Worm (Caenorhabditis elegans) whole organism, L4 larva: ENCODE results near the gene F59A7.11.

Source experiments
- F10B5.3 ChIP-seq: sonication (generic microtip); optimal IDR thresholded peaks from 2 replicates; lab custom pipeline; 2016; ENCODE audit warnings: mild to moderate bottlenecking, missing genetic modification characterization, missing compliant biosample characterization
- F37D6.2 ChIP-seq: sonication (generic microtip); optimal IDR thresholded peaks from 2 replicates; lab custom pipeline; 2016; ENCODE audit warnings: mild to moderate bottlenecking, missing genetic modification characterization, missing compliant biosample characterization
- T20F7.1 ChIP-seq: fragments of 200-800 bp; sonication (Bioruptor generic); optimal IDR thresholded peaks from 2 replicates; lab custom pipeline; 2018; ENCODE audit warnings: mild to moderate bottlenecking, missing genetic modification characterization, missing compliant biosample characterization
- T26A8.4 ChIP-seq: fragments of 200-800 bp; sonication (Bioruptor generic); IDR thresholded peaks from 2 replicates; pipeline ENCODE4 v1.3.6; 2022; ENCODE audit warnings: missing genetic modification characterization, missing compliant biosample characterization
- Y5F2A.4 ChIP-seq: fragments of 200-800 bp; sonication (Bioruptor generic); optimal IDR thresholded peaks from 2 replicates; lab custom pipeline; 2018; ENCODE audit warnings: mild to moderate bottlenecking, missing genetic modification characterization, missing compliant biosample characterization
- ceh-20 ChIP-seq: fragments of 200-800 bp; sonication (Bioruptor generic); IDR thresholded peaks from 2 replicates; pipeline ENCODE4 v1.3.6; 2022; ENCODE audit warnings: missing genetic modification reagents, missing genetic modification characterization, missing compliant biosample characterization
- ceh-82 ChIP-seq: sonication (generic microtip); optimal IDR thresholded peaks from 2 replicates; lab custom pipeline; 2017; ENCODE audit warnings: missing biosample characterization, missing genetic modification characterization
- cey-2 ChIP-seq: sonication (generic microtip); optimal IDR thresholded peaks from 3 replicates; lab custom pipeline; 2017; ENCODE audit warnings: missing genetic modification characterization, mild to moderate bottlenecking, missing compliant biosample characterization, antibody characterized with exemption, borderline replicate concordance; ENCODE audit not compliant: insufficient read depth
- ctbp-1 ChIP-seq: fragments of 200-800 bp; sonication (Bioruptor generic); IDR thresholded peaks from 2 replicates; pipeline ENCODE4 v1.3.6; 2022; ENCODE audit warnings: missing genetic modification reagents, missing genetic modification characterization, missing compliant biosample characterization
- daf-12 ChIP-seq: fragments of 150-350 bp; optimal IDR thresholded peaks from 2 replicates; lab custom pipeline; 2014; ENCODE audit warnings: missing biosample characterization, missing genetic modification reagents, missing genetic modification characterization
- daf-8 ChIP-seq: fragments of 200-800 bp; sonication (Bioruptor generic); IDR thresholded peaks from 2 replicates; pipeline ENCODE4 v1.3.6; 2022; ENCODE audit warnings: missing genetic modification characterization, missing compliant biosample characterization
- dpl-1 ChIP-seq: fragments of 150-350 bp; optimal IDR thresholded peaks from 2 replicates; lab custom pipeline; 2014; ENCODE audit warnings: missing biosample characterization, missing genetic modification reagents, missing genetic modification characterization
- duxl-1 ChIP-seq: sonication (generic microtip); optimal IDR thresholded peaks from 2 replicates; lab custom pipeline; 2016; ENCODE audit warnings: mild to moderate bottlenecking, missing genetic modification characterization, moderate library complexity, missing compliant biosample characterization; ENCODE audit not compliant: poor library complexity
- dve-1 ChIP-seq: sonication (generic microtip); optimal IDR thresholded peaks from 2 replicates; lab custom pipeline; 2017; ENCODE audit warnings: antibody characterized with exemption, mild to moderate bottlenecking, missing genetic modification characterization, missing compliant biosample characterization; ENCODE audit not compliant: insufficient read depth
- egl-27 ChIP-seq: sonication (generic microtip); optimal IDR thresholded peaks from 3 replicates; lab custom pipeline; 2017; ENCODE audit warnings: missing biosample characterization, missing genetic modification reagents, missing genetic modification characterization
- fkh-10 ChIP-seq: fragments of 150-350 bp; optimal IDR thresholded peaks from 2 replicates; lab custom pipeline; 2014; ENCODE audit warnings: missing biosample characterization, missing genetic modification reagents, missing genetic modification characterization
- fos-1 ChIP-seq: fragments of 150-350 bp; optimal IDR thresholded peaks from 2 replicates; lab custom pipeline; 2014; ENCODE audit warnings: missing biosample characterization, missing genetic modification characterization
- hif-1 ChIP-seq, 2 experiments: sonication (generic microtip); optimal IDR thresholded peaks; 2 replicates each; lab custom pipeline; 2016 to 2017; ENCODE audit warnings: missing compliant biosample characterization in 2 of 2, missing genetic modification characterization in 2 of 2, missing genetic modification reagents in 2 of 2, missing genotype in 2 of 2, mild to moderate bottlenecking in 1 of 2
- hmg-1.1 ChIP-seq: fragments of 200-800 bp; sonication (Bioruptor generic); IDR thresholded peaks from 2 replicates; pipeline ENCODE4 v1.3.6; 2022; ENCODE audit warnings: missing genetic modification reagents, missing genetic modification characterization, missing compliant biosample characterization
- jun-1 ChIP-seq: fragments of 150-350 bp; optimal IDR thresholded peaks from 2 replicates; lab custom pipeline; 2014; ENCODE audit warnings: missing biosample characterization, missing genetic modification reagents, missing genetic modification characterization
- lin-1 ChIP-seq: fragments of 200-800 bp; sonication (Bioruptor generic); IDR thresholded peaks from 2 replicates; pipeline ENCODE4 v1.3.6; 2022; ENCODE audit warnings: missing genetic modification reagents, missing genetic modification characterization, missing compliant biosample characterization
- lin-13 ChIP-seq: fragments of 150-350 bp; optimal IDR thresholded peaks from 2 replicates; lab custom pipeline; 2014; ENCODE audit warnings: missing biosample characterization, missing genetic modification reagents, missing genetic modification characterization
- lin-38 ChIP-seq: fragments of 200-800 bp; sonication (Bioruptor generic); IDR thresholded peaks from 2 replicates; pipeline ENCODE4 v1.3.6; 2022; ENCODE audit warnings: missing genetic modification reagents, missing genetic modification characterization, missing compliant biosample characterization
- mdl-1 ChIP-seq, 2 experiments: fragments of 150-350 bp in 1 of 2; sonication (generic microtip) in 1 of 2; optimal IDR thresholded peaks; 2 replicates each; lab custom pipeline; 2014 to 2017; ENCODE audit warnings: missing biosample characterization in 2 of 2, missing genetic modification characterization in 2 of 2
- mes-2 ChIP-seq: sonication (generic microtip); optimal IDR thresholded peaks from 2 replicates; lab custom pipeline; 2016; ENCODE audit warnings: missing genotype, mild to moderate bottlenecking, missing genetic modification characterization, missing compliant biosample characterization; ENCODE audit not compliant: poor library complexity, severe bottlenecking
- mxl-2 ChIP-seq: fragments of 200-800 bp; sonication (Bioruptor generic); conservative IDR thresholded peaks from 2 replicates; pipeline ENCODE4 v1.3.6; 2022; ENCODE audit warnings: missing genetic modification reagents, missing genetic modification characterization, missing compliant biosample characterization
- mxl-3 ChIP-seq: fragments of 200-800 bp; sonication (Bioruptor generic); optimal IDR thresholded peaks from 2 replicates; lab custom pipeline; 2018; ENCODE audit warnings: mild to moderate bottlenecking, missing genetic modification characterization, missing compliant biosample characterization
- nhr-102 ChIP-seq: sonication (generic microtip); optimal IDR thresholded peaks from 2 replicates; lab custom pipeline; 2016; ENCODE audit warnings: mild to moderate bottlenecking, missing genetic modification characterization, moderate library complexity, missing compliant biosample characterization
- nhr-11 ChIP-seq: fragments of 150-350 bp; optimal IDR thresholded peaks from 2 replicates; lab custom pipeline; 2014; ENCODE audit warnings: missing biosample characterization, missing genetic modification characterization
- nhr-237 ChIP-seq: sonication (generic microtip); optimal IDR thresholded peaks from 2 replicates; lab custom pipeline; 2017; ENCODE audit warnings: missing biosample characterization, missing genetic modification characterization
- nhr-48 ChIP-seq: sonication (generic microtip); optimal IDR thresholded peaks from 2 replicates; lab custom pipeline; 2016; ENCODE audit warnings: mild to moderate bottlenecking, missing genetic modification characterization, missing compliant biosample characterization
- nhr-76 ChIP-seq: fragments of 150-350 bp; optimal IDR thresholded peaks from 2 replicates; lab custom pipeline; 2014; ENCODE audit warnings: missing biosample characterization, missing genetic modification characterization
- nhr-77 ChIP-seq: fragments of 150-350 bp; optimal IDR thresholded peaks from 2 replicates; lab custom pipeline; 2014; ENCODE audit warnings: missing biosample characterization, missing genetic modification characterization
- pqm-1 ChIP-seq: sonication (generic microtip); optimal IDR thresholded peaks from 2 replicates; lab custom pipeline; 2017; ENCODE audit warnings: missing biosample characterization, missing genetic modification characterization
- snpc-4 ChIP-seq: fragments of 150-350 bp; optimal IDR thresholded peaks from 2 replicates; lab custom pipeline; 2014; ENCODE audit warnings: missing biosample characterization, missing genetic modification characterization
- tag-97 ChIP-seq: fragments of 200-800 bp; sonication (Bioruptor generic); IDR thresholded peaks from 2 replicates; pipeline ENCODE4 v1.3.6; 2022; ENCODE audit warnings: missing genetic modification characterization, missing compliant biosample characterization
- tra-1 ChIP-seq: fragments of 200-800 bp; sonication (Bioruptor generic); IDR thresholded peaks from 2 replicates; pipeline ENCODE4 v1.3.6; 2022; ENCODE audit warnings: missing genetic modification reagents, missing genetic modification characterization, missing compliant biosample characterization
- unc-39 ChIP-seq: sonication (generic microtip); optimal IDR thresholded peaks from 2 replicates; lab custom pipeline; 2017; ENCODE audit warnings: missing biosample characterization, missing genetic modification characterization
- unc-62 ChIP-seq, 3 experiments: fragments of 150-350 bp in 1 of 3; sonication (generic microtip); optimal IDR thresholded peaks in 2 of 3; peaks in 1 of 3; 1 replicate in 1 of 3; 2 replicates in 2 of 3; lab custom pipeline; 2014 to 2017; ENCODE audit warnings: missing biosample characterization in 3 of 3, missing genetic modification characterization in 3 of 3, missing genetic modification reagents in 3 of 3, missing genotype in 1 of 3
- vab-7 ChIP-seq: fragments of 200-800 bp; sonication (Bioruptor generic); IDR thresholded peaks from 2 replicates; pipeline ENCODE4 v1.3.6; 2022; ENCODE audit warnings: missing genetic modification reagents, missing genetic modification characterization, missing compliant biosample characterization
- zfp-3 ChIP-seq: fragments of 200-800 bp; sonication (Bioruptor generic); conservative IDR thresholded peaks from 2 replicates; pipeline ENCODE4 v1.3.6; 2022; ENCODE audit warnings: missing genetic modification reagents, missing genetic modification characterization, missing compliant biosample characterization

The F59A7.11 gene

ce11 chrV:2055765-2056504 is 42.2 kb upstream of the F59A7.11 start (continued):
- TF ChIP-seq mdl-1 (tag; optimal IDR thresholded peaks at IDR 0.05; lab: Kevin White, UChicago) (peak in 1 of 2 experiments; percentile 9), T20F7.1 (GFP tag; lab: Kevin White, UChicago) (no peak), nhr-11 (tag; lab: Kevin White, UChicago) (no peak), daf-12 (tag; lab: Kevin White, UChicago) (no peak), F37D6.2 (no peak), ceh-82 (tag; lab: Kevin White, UChicago) (no peak), ctbp-1 (no peak), unc-62 (GFP tag; optimal IDR thresholded peaks at IDR 0.05 in 1 of 2; lab: Kevin White, UChicago) (no peak), unc-62 (tag; optimal IDR thresholded peaks at IDR 0.05; lab: Kevin White, UChicago) (no peak), nhr-77 (no peak), mxl-2 (GFP tag; lab: Robert Waterston, UW) (no peak), pqm-1 (tag; lab: Kevin White, UChicago) (peak; percentile 87), nhr-102 (tag; lab: Kevin White, UChicago) (no peak), jun-1 (no peak), dpl-1 (GFP tag; lab: Kevin White, UChicago) (no peak), nhr-76 (tag; lab: Kevin White, UChicago) (no peak), cey-2 (tag; lab: Kevin White, UChicago) (no peak), nhr-48 (no peak), mxl-3 (GFP tag; lab: Kevin White, UChicago) (no peak), Y5F2A.4 (no peak), tra-1 (GFP tag; lab: Robert Waterston, UW) (no peak), T26A8.4 (GFP tag; lab: Robert Waterston, UW) (no peak), mes-2 (tag; lab: Kevin White, UChicago) (no peak), lin-38 (GFP tag; lab: Robert Waterston, UW) (no peak), hif-1 (tag; optimal IDR thresholded peaks at IDR 0.05; lab: Kevin White, UChicago) (peak in 1 of 2 experiments; percentile 1), ceh-20 (no peak), vab-7 (no peak), hmg-1.1 (GFP tag; lab: Robert Waterston, UW) (peak; percentile 29; the same call in 1 of the 2 replicates), zfp-3 (GFP tag; lab: Robert Waterston, UW) (no peak), tag-97 (GFP tag; lab: Robert Waterston, UW) (no peak), F10B5.3 (no peak), egl-27 (tag; lab: Kevin White, UChicago) (no peak), snpc-4 (no peak), dve-1 (peak; percentile 18), daf-8 (GFP tag; lab: Robert Waterston, UW) (no peak), duxl-1 (tag; lab: Kevin White, UChicago) (no peak), lin-13 (no peak), fos-1 (no peak), unc-39 (tag; lab: Kevin White, UChicago) (no peak), lin-1 (GFP tag; lab: Robert Waterston, UW) (no peak), fkh-10 (GFP tag; lab: Kevin White, UChicago) (no peak), nhr-237 (tag; lab: Kevin White, UChicago) (no peak)
- TF ChIP-seq, all 104 proteins: peak for 9
